Worm (Caenorhabditis elegans) whole organism, L2 larva: ENCODE results near the gene D1014.13.

Experiments
- C34F6.9 ChIP-seq: fragments of 150-350 bp; optimal IDR thresholded peaks from 2 replicates; lab custom pipeline; 2014; ENCODE audit warnings: missing biosample characterization, missing genetic modification characterization
- Y55F3AM.14 ChIP-seq: fragments of 200-800 bp; sonication (Bioruptor generic); optimal IDR thresholded peaks from 2 replicates; lab custom pipeline; 2018; ENCODE audit warnings: mild to moderate bottlenecking, missing genetic modification characterization, missing compliant biosample characterization
- ZK546.5 ChIP-seq: sonication (generic microtip); optimal IDR thresholded peaks from 2 replicates; lab custom pipeline; 2017; ENCODE audit warnings: missing biosample characterization, missing genetic modification characterization
- ceh-16 ChIP-seq: fragments of 150-350 bp; optimal IDR thresholded peaks from 2 replicates; lab custom pipeline; 2014; ENCODE audit warnings: missing biosample characterization, missing genetic modification characterization
- elt-1 ChIP-seq: fragments of 150-350 bp; optimal IDR thresholded peaks from 2 replicates; lab custom pipeline; 2014; ENCODE audit warnings: missing biosample characterization, missing genetic modification characterization
- lin-13 ChIP-seq: fragments of 150-350 bp; optimal IDR thresholded peaks from 2 replicates; lab custom pipeline; 2014; ENCODE audit warnings: missing biosample characterization, missing genetic modification reagents, missing genetic modification characterization
- lin-39 ChIP-seq: fragments of 150-350 bp; optimal IDR thresholded peaks from 2 replicates; lab custom pipeline; 2014; ENCODE audit warnings: missing biosample characterization, missing genetic modification reagents, missing genetic modification characterization
- mdl-1 ChIP-seq, 2 experiments: fragments of 150-350 bp in 1 of 2; sonication (generic microtip) in 1 of 2; optimal IDR thresholded peaks; 2 replicates each; lab custom pipeline; 2017; ENCODE audit warnings: missing biosample characterization in 2 of 2, missing genetic modification characterization in 2 of 2
- nhr-237 ChIP-seq: fragments of 150-350 bp; optimal IDR thresholded peaks from 2 replicates; lab custom pipeline; 2014; ENCODE audit warnings: missing biosample characterization, missing genetic modification characterization
- skn-1 ChIP-seq: sonication (generic microtip); optimal IDR thresholded peaks from 2 replicates; lab custom pipeline; 2017; ENCODE audit warnings: missing biosample characterization, missing genetic modification characterization
- unc-55 ChIP-seq: fragments of 150-350 bp; sonication (generic microtip); optimal IDR thresholded peaks from 3 replicates; lab custom pipeline; 2014; ENCODE audit warnings: missing biosample characterization, missing genetic modification reagents, missing genetic modification characterization
- unc-62 ChIP-seq: fragments of 150-350 bp; optimal IDR thresholded peaks from 2 replicates; lab custom pipeline; 2014; ENCODE audit warnings: missing biosample characterization, missing genetic modification reagents, missing genetic modification characterization
- ztf-11 ChIP-seq: sonication (generic microtip); optimal IDR thresholded peaks from 2 replicates; lab custom pipeline; 2017; ENCODE audit warnings: missing biosample characterization, missing genetic modification characterization

DNA sequence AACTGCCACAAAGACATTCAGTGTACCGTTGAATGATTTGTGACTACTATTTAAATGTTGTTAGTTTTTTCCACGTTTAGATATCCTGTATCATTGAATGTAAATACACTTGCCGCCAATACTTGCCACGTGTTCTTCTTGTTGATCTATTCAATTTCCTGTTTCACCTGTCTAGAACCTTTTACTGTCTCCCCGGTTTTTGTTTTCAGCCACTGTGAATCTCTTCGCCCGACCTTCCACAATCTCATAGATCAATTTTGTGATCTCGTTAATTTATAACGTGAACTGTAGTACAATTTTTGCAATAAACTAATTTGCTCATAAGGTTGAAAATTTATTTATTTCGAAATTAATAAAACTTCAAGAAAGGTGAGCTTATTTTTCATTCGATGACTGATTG is at the start of gene D1014.13:
- TF ChIP-seq lin-39 (tag; lab: Kevin White, UChicago), result no peak
- TF ChIP-seq unc-55 (GFP tag; lab: Kevin White, UChicago), result no peak
- TF ChIP-seq C34F6.9 (tag; lab: Kevin White, UChicago), result no peak
- TF ChIP-seq skn-1 (tag; lab: Kevin White, UChicago), result no peak
- TF ChIP-seq ceh-16 (tag; lab: Kevin White, UChicago), result no peak
- TF ChIP-seq unc-62 (GFP tag; lab: Kevin White, UChicago), result no peak
- TF ChIP-seq ztf-11 (tag; lab: Kevin White, UChicago), result no peak
- no peak for TF ChIP-seq Y55F3AM.14
- TF ChIP-seq mdl-1 (tag; optimal IDR thresholded peaks at IDR 0.05; lab: Kevin White, UChicago), result no peak
- TF ChIP-seq nhr-237 (tag; lab: Kevin White, UChicago), result no peak
- no peak for TF ChIP-seq lin-13 (GFP tag; lab: Kevin White, UChicago)
- TF ChIP-seq ZK546.5 (tag; lab: Kevin White, UChicago), result no peak
- TF ChIP-seq elt-1 (tag; lab: Kevin White, UChicago), result no peak
